Worm (Caenorhabditis elegans) whole organism, young adult: ENCODE results near the gene F35F11.2.

Experiments used
- F23B12.7 ChIP-seq: sonication (generic microtip); optimal IDR thresholded peaks from 2 replicates; lab custom pipeline; 2017; ENCODE audit warnings: missing genetic modification characterization, mild to moderate bottlenecking, missing compliant biosample characterization, antibody characterized with exemption, moderate library complexity; ENCODE audit not compliant: insufficient read depth
- ama-1 ChIP-seq, 3 experiments: fragments of 150-350 bp in 1 of 3; sonication (generic microtip) in 2 of 3; optimal IDR thresholded peaks; 2 replicates each; lab custom pipeline; 2014 to 2018; ENCODE audit warnings: missing biosample characterization in 2 of 3, missing genetic modification characterization in 2 of 3, missing genetic modification reagents in 2 of 3
- cebp-1 ChIP-seq, 2 experiments: fragments of 200-800 bp in 1 of 2; sonication (Bioruptor generic) in 1 of 2; sonication (generic microtip) in 1 of 2; IDR thresholded peaks in 1 of 2; optimal IDR thresholded peaks in 1 of 2; 2 replicates each; pipeline versions ENCODE4 v1.3.6 to Lab custom; 2017 to 2022; ENCODE audit warnings: missing compliant biosample characterization in 2 of 2, missing genetic modification characterization in 2 of 2, mild to moderate bottlenecking in 1 of 2, missing genetic modification reagents in 1 of 2, moderate library complexity in 1 of 2
- ceh-27 ChIP-seq: fragments of 200-800 bp; sonication (Bioruptor generic); optimal IDR thresholded peaks from 2 replicates; lab custom pipeline; 2018; ENCODE audit warnings: mild to moderate bottlenecking, missing genetic modification characterization, moderate library complexity, missing compliant biosample characterization
- dpl-1 ChIP-seq: fragments of 150-350 bp; optimal IDR thresholded peaks from 2 replicates; lab custom pipeline; 2014; ENCODE audit warnings: missing biosample characterization, missing genetic modification reagents, missing genetic modification characterization
- lag-1 ChIP-seq: fragments of 200-800 bp; sonication (Bioruptor generic); IDR thresholded peaks from 2 replicates; pipeline ENCODE4 v1.3.6; 2022; ENCODE audit warnings: missing genetic modification reagents, missing genetic modification characterization, missing compliant biosample characterization
- lin-40 ChIP-seq: sonication (generic microtip); optimal IDR thresholded peaks from 2 replicates; lab custom pipeline; 2016; ENCODE audit warnings: missing genetic modification characterization, mild to moderate bottlenecking, missing compliant biosample characterization, missing genotype, missing genetic modification reagents
- nfya-2 ChIP-seq: fragments of 200-800 bp; sonication (Bioruptor generic); IDR thresholded peaks from 2 replicates; pipeline ENCODE4 v1.3.6; 2022; ENCODE audit warnings: missing genetic modification reagents, missing genetic modification characterization, missing compliant biosample characterization
- pbrm-1 ChIP-seq: fragments of 200-800 bp; sonication (Bioruptor generic); IDR thresholded peaks from 2 replicates; pipeline ENCODE4 v1.3.6; 2022; ENCODE audit warnings: missing genetic modification reagents, missing genetic modification characterization, missing compliant biosample characterization
- snpc-4 ChIP-seq, 5 experiments: fragments of 150-350 bp in 1 of 5; sonication (generic microtip) in 4 of 5; optimal IDR thresholded peaks; 2 replicates each; lab custom pipeline; 2014 to 2018; ENCODE audit warnings: missing genetic modification characterization in 5 of 5, missing biosample characterization in 3 of 5, antibody characterized with exemption in 2 of 5, mild to moderate bottlenecking in 2 of 5, missing compliant biosample characterization in 2 of 5, missing genotype in 2 of 5, moderate library complexity in 2 of 5, missing genetic modification reagents in 1 of 5
- unc-130 ChIP-seq: sonication (generic microtip); optimal IDR thresholded peaks from 2 replicates; lab custom pipeline; 2016; ENCODE audit warnings: missing genetic modification reagents, missing genetic modification characterization, missing compliant biosample characterization
- unc-62 ChIP-seq: fragments of 150-350 bp; optimal IDR thresholded peaks from 2 replicates; lab custom pipeline; 2014; ENCODE audit warnings: missing biosample characterization, missing genetic modification reagents, missing genetic modification characterization
- ztf-22 ChIP-seq: fragments of 200-800 bp; sonication (Bioruptor generic); optimal IDR thresholded peaks from 2 replicates; lab custom pipeline; 2018; ENCODE audit warnings: mild to moderate bottlenecking, missing genetic modification characterization, moderate library complexity, missing compliant biosample characterization
- ztf-28 ChIP-seq: fragments of 200-800 bp; sonication (Bioruptor generic); IDR thresholded peaks from 2 replicates; pipeline ENCODE4 v1.3.6; 2022; ENCODE audit warnings: missing genetic modification reagents, missing genetic modification characterization, missing compliant biosample characterization

ce11 chrIV:4052274-4052673, 12.2 kb downstream of the F35F11.2 start:
- TF ChIP-seq unc-130 (no peak), ztf-28 (GFP tag; lab: Robert Waterston, UW) (no peak), dpl-1 (GFP tag; lab: Kevin White, UChicago) (no peak), snpc-4 (GFP tag; optimal IDR thresholded peaks at IDR 0.05; lab: Kevin White, UChicago) (no peak), snpc-4 (tag; optimal IDR thresholded peaks at IDR 0.05; lab: Kevin White, UChicago) (no peak), unc-62 (no peak), pbrm-1 (GFP tag; lab: Robert Waterston, UW) (no peak), F23B12.7 (tag; lab: Kevin White, UChicago) (no peak), lag-1 (GFP tag; lab: Robert Waterston, UW) (no peak), ceh-27 (GFP tag; lab: Kevin White, UChicago) (no peak), ama-1 (optimal IDR thresholded peaks at IDR 0.05; lab: Kevin White, UChicago) (no peak), ama-1 (GFP tag; optimal IDR thresholded peaks at IDR 0.05; lab: Kevin White, UChicago) (no peak), nfya-2 (no peak), lin-40 (tag; lab: Kevin White, UChicago) (no peak), ztf-22 (GFP tag; lab: Kevin White, UChicago) (no peak), cebp-1 (GFP tag; IDR thresholded peaks at IDR 0.05; lab: Robert Waterston, UW) (no peak), cebp-1 (tag; optimal IDR thresholded peaks at IDR 0.05; lab: Kevin White, UChicago) (no peak)
